Fruit fly (Drosophila melanogaster) Kc167 (cell line): Measurements from ENCODE around the gene Cep290.

Source experiments
- Myc ChIP-seq: fragments of >200 bp; optimal IDR thresholded peaks from 2 replicates; lab custom pipeline; 2017; ENCODE audit warnings: missing external identifiers
- Sin3A ChIP-seq: fragments of >200 bp; optimal IDR thresholded peaks from 2 replicates; lab custom pipeline; 2018; ENCODE audit warnings: missing external identifiers
- insv ChIP-seq: fragments of >200 bp; optimal IDR thresholded peaks from 3 replicates; lab custom pipeline; 2018; ENCODE audit warnings: missing external identifiers
- psq ChIP-seq: fragments of >200 bp; optimal IDR thresholded peaks from 2 replicates; lab custom pipeline; 2017; ENCODE audit warnings: missing external identifiers
- ttk ChIP-seq: sonication (Bioruptor generic); optimal IDR thresholded peaks from 2 replicates; lab custom pipeline; 2017; ENCODE audit warnings: missing external identifiers

dm6 chr3L:805642-806218 is 38.0 kb upstream of the Cep290 start:
- TF ChIP-seq psq (lab: Kevin White, UChicago) (no peak), ttk (lab: Kevin White, UChicago) (no peak), Sin3A (no peak), Myc (no peak), insv (no peak)
